3 fruit fly cellular contexts compared by ENCODE assay signal in the genomic region with DNA sequence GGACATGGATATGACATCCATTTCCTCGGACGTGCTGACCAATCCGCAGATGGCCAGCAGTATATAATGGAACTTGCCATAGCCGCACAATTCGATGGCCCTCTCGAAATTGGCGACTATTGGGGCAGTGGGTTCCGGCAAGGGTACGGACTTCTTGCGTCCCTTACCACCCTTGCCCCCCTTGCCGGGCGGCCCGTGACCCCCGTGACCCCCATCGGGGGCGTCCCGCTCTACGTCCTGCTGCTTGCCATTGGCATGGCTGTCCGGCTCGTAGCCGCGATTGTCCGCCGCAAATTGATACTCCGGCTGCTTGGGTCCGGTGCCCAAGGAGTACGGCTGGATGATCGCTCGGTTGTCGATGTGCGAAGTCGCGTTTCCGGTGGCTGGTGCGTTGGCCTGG.
A peak's percentile ranks its signal among the peaks of the same experiment; 100 is the strongest.
TF ChIP-seq lines count a peak whose summit lies in the region.

No protein-coding gene starts in this region.

- no peak for TF ChIP-seq CTCF in whole organism, embryonic (GFP tag; optimal IDR thresholded peaks at IDR 0.05; lab: Kevin White, UChicago)

TF ChIP-seq in whole organism, embryonic, 481 proteins besides CTCF, POLR2A, EP300 and RAD21:
- peak; percentile 45; the same call in 1 of the 2 replicates for TF ChIP-seq CG14441 (GFP tag; IDR thresholded peaks at IDR 0.05; lab: Robert Waterston, UW)
- peak; percentile 62 for TF ChIP-seq Hr39 (optimal IDR thresholded peaks at IDR 0.05; lab: Kevin White, UChicago)
- TF ChIP-seq en (GFP tag; optimal IDR thresholded peaks at IDR 0.05; lab: Kevin White, UChicago): no peak

TF ChIP-seq in whole organism, prepupa, 60 proteins besides CTCF, POLR2A, EP300 and RAD21:
- TF ChIP-seq Met (GFP tag; optimal IDR thresholded peaks at IDR 0.05; lab: Kevin White, UChicago) (no peak), Eip78C (GFP tag; lab: Kevin White, UChicago) (no peak), Blimp-1 (GFP tag; optimal IDR thresholded peaks at IDR 0.05; lab: Kevin White, UChicago) (no peak), fd59A (GFP tag; optimal IDR thresholded peaks at IDR 0.05; lab: Kevin White, UChicago) (no peak), Eip75B (GFP tag; optimal IDR thresholded peaks at IDR 0.05; lab: Kevin White, UChicago) (no peak), svp (GFP tag; lab: Kevin White, UChicago) (peak; percentile 68)

TF ChIP-seq in whole organism, wandering third instar larva, 38 proteins besides CTCF, POLR2A, EP300 and RAD21:
- TF ChIP-seq Hr78 (GFP tag; optimal IDR thresholded peaks at IDR 0.05; lab: Kevin White, UChicago): no peak
- peak; percentile 99 for TF ChIP-seq Dfd (GFP tag; optimal IDR thresholded peaks at IDR 0.05; lab: Kevin White, UChicago)
- no peak for TF ChIP-seq Dif (GFP tag; optimal IDR thresholded peaks at IDR 0.05; lab: Kevin White, UChicago; ENCODE audit: partially characterized antibody)

Comparison
In these comparisons a context has a peak if more than half of its experiments do, and no peak if none do; other contexts are left out.
1. Of the 7 proteins assayed by ChIP-seq in both whole organism, embryonic and whole organism, prepupa: peak only in whole organism, embryonic: Hr39; only in whole organism, prepupa: none; in both: none; in neither: 6.